Comparison of ENCODE assay signal across 1 fruit fly cellular context in the genomic region with DNA sequence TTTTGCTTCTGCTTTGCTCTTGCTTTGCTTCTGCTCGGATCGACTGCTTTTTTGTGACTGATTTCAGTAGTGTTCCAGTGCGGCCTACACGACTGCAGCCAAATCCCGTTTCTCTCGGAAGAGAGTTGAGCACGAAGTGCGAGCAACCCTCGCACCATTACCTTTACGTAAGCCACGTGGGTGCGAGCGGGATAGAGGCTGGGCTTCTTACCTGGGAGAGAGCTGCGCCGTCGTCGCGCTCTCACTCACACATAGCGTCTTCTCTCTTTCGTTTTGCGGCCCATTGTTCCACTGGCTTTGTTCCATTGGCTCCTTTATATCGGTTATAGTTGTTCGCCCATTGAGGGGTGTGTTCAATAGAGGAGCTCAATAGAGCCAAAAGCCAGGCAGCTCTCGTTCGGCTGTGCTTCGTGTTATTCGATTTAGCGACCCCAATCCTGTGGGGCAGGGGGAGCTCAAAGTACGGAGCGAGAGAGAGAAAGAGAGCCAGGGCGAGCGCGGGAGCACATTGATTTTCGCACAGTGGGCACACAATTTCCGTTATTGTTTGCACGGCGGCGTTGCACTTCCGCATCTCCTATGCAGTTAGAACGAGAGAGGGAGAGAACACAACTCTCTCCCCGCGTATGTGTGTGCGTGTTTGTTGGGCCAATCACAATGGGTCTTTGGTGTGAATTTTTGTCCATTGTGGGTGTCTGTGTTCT.
TF ChIP-seq lines count a peak whose summit lies in the region.

No protein-coding gene starts in this region.

TF ChIP-seq in whole organism, embryonic, 481 proteins besides CTCF, POLR2A, EP300 and RAD21 (continued from another document):
- TF ChIP-seq aop (GFP tag; IDR thresholded peaks at IDR 0.05; lab: Robert Waterston, UW) (0 out of 2 replicates have a peak, but pooled peaks have one; percentile 20), Adf1 (GFP tag; IDR thresholded peaks at IDR 0.05; lab: Robert Waterston, UW) (peak; percentile 93), cad (GFP tag; optimal IDR thresholded peaks at IDR 0.05; lab: Kevin White, UChicago) (peak; percentile 10), Stat92E (GFP tag; optimal IDR thresholded peaks at IDR 0.05; lab: Kevin White, UChicago) (peak in 1 of 3 experiments; percentile 54)
TF ChIP-seq in whole organism, embryonic: peak in this region for 56.
